Fruit fly (Drosophila melanogaster) Kc167 (cell line): ENCODE results near the gene L2HGDH.

Source experiments
- Myc ChIP-seq: fragments of >200 bp; optimal IDR thresholded peaks from 2 replicates; lab custom pipeline; 2017; ENCODE audit warnings: missing external identifiers
- Sin3A ChIP-seq: fragments of >200 bp; optimal IDR thresholded peaks from 2 replicates; lab custom pipeline; 2018; ENCODE audit warnings: missing external identifiers
- h ChIP-seq: fragments of >200 bp; optimal IDR thresholded peaks from 3 replicates; lab custom pipeline; 2018; ENCODE audit warnings: missing external identifiers
- insv ChIP-seq: fragments of >200 bp; optimal IDR thresholded peaks from 3 replicates; lab custom pipeline; 2018; ENCODE audit warnings: missing external identifiers
- psq ChIP-seq: fragments of >200 bp; optimal IDR thresholded peaks from 2 replicates; lab custom pipeline; 2017; ENCODE audit warnings: missing external identifiers
- ttk ChIP-seq: sonication (Bioruptor generic); optimal IDR thresholded peaks from 2 replicates; lab custom pipeline; 2017; ENCODE audit warnings: missing external identifiers

Gene L2HGDH

DNA sequence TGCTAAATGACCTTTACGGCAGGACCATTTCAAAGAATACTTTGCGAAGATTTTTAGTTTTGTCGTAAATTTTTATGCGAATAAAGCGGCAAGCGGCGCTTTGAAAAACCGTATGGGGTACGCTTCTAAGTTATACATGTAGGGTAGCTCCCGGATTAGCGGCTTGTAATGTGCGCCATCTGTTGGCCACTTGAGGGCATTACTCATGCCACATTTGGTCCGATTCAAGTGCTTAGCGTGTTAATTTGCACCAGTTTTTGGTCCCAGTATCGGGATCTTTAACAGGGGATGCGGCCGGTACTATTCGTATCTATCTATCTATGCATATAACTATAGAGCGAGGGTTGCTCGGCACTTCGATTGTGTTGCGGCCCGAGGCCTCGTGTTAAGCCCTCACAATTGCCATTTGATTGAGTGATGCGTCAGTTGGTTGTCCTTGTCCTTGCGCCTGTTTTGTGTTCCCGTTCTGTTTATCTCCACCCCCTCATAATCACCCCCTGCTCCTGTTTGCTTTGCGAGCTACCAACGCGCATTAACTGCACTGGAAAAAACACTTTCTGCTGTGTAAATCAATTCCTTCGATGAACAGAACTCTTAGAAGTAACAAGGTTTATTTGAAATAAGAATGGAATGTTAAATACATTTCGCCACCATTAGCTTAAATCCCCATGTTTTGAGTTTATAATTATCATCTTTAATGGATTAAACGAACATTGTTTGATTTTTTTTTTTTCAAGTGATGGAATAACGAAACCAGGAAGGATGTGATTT is 43.7 kb downstream of the L2HGDH start:
- TF ChIP-seq psq (no peak), Myc (no peak), insv (lab: Kevin White, UChicago) (no peak), h (lab: Kevin White, UChicago) (no peak), Sin3A (lab: Kevin White, UChicago) (no peak), ttk (lab: Kevin White, UChicago) (no peak)

dm6 chr2L:18929595-18929994 is 44.7 kb downstream of the L2HGDH start:
- TF ChIP-seq h (lab: Kevin White, UChicago) (no peak), insv (lab: Kevin White, UChicago) (no peak), Myc (no peak), ttk (lab: Kevin White, UChicago) (no peak), Sin3A (lab: Kevin White, UChicago) (no peak), psq (no peak)

DNA sequence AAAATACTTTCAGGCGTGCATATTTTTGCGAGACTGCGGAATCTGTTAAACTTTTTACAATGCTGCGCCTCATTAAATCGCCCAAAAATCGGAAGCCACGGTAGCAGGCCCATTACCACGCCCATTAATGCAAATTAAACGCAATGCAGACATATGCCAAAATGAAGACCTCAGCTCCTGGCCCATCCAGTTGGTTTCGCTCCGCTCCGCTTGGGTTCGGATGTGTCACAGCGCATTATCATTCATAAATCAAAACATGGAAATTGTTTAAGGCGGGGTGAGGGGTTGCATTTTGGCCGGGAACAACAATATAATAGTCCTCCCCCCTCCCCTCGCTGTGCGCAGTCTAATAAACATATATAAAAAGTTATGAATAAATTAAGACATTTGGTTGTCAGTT is 46.4 kb downstream of the L2HGDH start:
- TF ChIP-seq insv (lab: Kevin White, UChicago) (no peak), h (lab: Kevin White, UChicago) (no peak), Sin3A (lab: Kevin White, UChicago) (no peak), psq (no peak), ttk (lab: Kevin White, UChicago) (no peak), Myc (no peak)

- TF ChIP-seq Myc (no peak), Sin3A (lab: Kevin White, UChicago) (no peak), insv (lab: Kevin White, UChicago) (no peak), psq (no peak), h (lab: Kevin White, UChicago) (no peak), ttk (lab: Kevin White, UChicago) (no peak)
Measured at dm6 chr2L:18925956-18926355, 48.3 kb downstream of the L2HGDH start.

DNA sequence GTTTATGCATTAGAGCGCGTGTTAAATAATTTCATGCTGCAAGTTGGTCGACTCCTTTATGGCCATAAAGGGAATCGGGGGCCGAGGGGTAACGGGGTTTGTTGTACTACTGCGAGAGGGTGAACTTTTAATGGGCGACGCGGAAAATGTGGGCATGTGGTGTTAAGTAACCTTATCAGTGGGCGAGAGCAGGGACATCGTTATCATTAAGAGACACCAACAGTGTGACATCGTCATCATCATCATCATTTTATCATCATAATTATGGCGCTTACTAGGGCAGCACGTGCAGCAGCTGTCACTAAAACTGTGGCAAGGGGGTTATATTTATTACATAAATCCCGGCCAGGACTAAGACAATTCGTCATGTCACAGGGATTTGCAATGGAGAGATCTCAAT is 48.9 kb downstream of the L2HGDH start:
- no peak for TF ChIP-seq psq
- no peak for TF ChIP-seq ttk (lab: Kevin White, UChicago)
- no peak for TF ChIP-seq h (lab: Kevin White, UChicago)
- TF ChIP-seq Myc, result no peak
- no peak for TF ChIP-seq insv (lab: Kevin White, UChicago)
- TF ChIP-seq Sin3A (lab: Kevin White, UChicago), result no peak

DNA sequence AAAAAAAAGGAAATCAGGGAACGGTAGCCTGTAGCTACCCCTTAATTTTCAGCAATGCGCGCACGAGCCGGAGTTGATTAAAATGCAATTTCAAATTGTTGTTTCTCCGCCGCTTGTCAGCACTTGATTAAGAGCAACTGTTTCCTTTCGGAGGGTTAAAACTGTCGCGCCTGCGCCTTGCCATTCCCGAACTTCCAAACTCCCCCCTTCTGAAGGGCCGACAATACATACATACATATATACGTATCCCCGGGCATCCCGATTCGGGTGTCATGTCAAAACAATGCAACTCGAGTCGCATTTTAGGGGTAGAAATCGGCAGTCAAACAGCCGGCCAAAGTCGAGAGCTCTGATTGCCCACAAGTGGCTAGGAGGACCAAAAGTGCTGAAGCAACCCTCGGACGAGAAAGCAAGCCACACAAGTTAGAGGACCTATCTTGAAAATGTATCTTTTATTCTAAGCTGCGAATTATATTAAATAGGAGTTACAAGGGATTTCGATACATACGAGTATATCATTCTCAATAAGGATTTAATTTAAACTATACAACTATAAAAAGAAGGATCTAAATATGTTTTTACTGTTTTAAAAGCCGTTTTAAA is 49.5 kb downstream of the L2HGDH start:
- TF ChIP-seq insv (lab: Kevin White, UChicago) (no peak), Sin3A (lab: Kevin White, UChicago) (no peak), Myc (no peak)
